Worm (Caenorhabditis elegans) whole organism, midembryonic: ENCODE data around the gene gab-1.

ENCODE experiments used
- T22C8.4 ChIP-seq: fragments of 200-800 bp; sonication (Bioruptor generic); IDR thresholded peaks from 2 replicates; pipeline ENCODE4 v1.3.6; 2022; ENCODE audit warnings: missing genetic modification characterization, missing compliant biosample characterization
- cog-1 ChIP-seq: sonication (generic microtip); optimal IDR thresholded peaks from 2 replicates; lab custom pipeline; 2016; ENCODE audit warnings: missing genetic modification characterization, missing compliant biosample characterization
- flt-1 ChIP-seq: fragments of 200-800 bp; sonication (Bioruptor generic); IDR thresholded peaks from 2 replicates; pipeline ENCODE4 v1.3.6; 2022; ENCODE audit warnings: missing genetic modification characterization, missing compliant biosample characterization
- klf-2 ChIP-seq: fragments of 200-800 bp; sonication (Bioruptor generic); conservative IDR thresholded peaks from 2 replicates; pipeline ENCODE4 v1.3.6; 2022; ENCODE audit warnings: missing genetic modification reagents, missing genetic modification characterization, missing compliant biosample characterization
- med-1 ChIP-seq: sonication (generic microtip); optimal IDR thresholded peaks from 2 replicates; lab custom pipeline; 2017; ENCODE audit warnings: missing genetic modification characterization, mild to moderate bottlenecking, missing compliant biosample characterization, antibody characterized with exemption, missing genetic modification reagents; ENCODE audit not compliant: insufficient read depth
- ztf-29 ChIP-seq: fragments of 200-800 bp; sonication (Bioruptor generic); IDR thresholded peaks from 2 replicates; pipeline ENCODE4 v1.3.6; 2022; ENCODE audit warnings: missing genetic modification reagents, missing genetic modification characterization, missing compliant biosample characterization

ce11 chrIII:12798469-12798868, 18.9 kb upstream of the gab-1 start, which contains the start of gene agmo-1:
- no peak for TF ChIP-seq cog-1 (tag; lab: Kevin White, UChicago)
- TF ChIP-seq flt-1 (GFP tag; lab: Robert Waterston, UW), result no peak
- TF ChIP-seq med-1, result no peak
- no peak for TF ChIP-seq T22C8.4
- no peak for TF ChIP-seq klf-2 (GFP tag; lab: Robert Waterston, UW)
- no peak for TF ChIP-seq ztf-29 (GFP tag; lab: Robert Waterston, UW)
